Worm (Caenorhabditis elegans) whole organism, L3 larva: ENCODE measurements around the gene Y57G11C.28.

Experiments used
- R02D3.7 ChIP-seq: fragments of 150-350 bp; optimal IDR thresholded peaks from 2 replicates; lab custom pipeline; 2014; ENCODE audit warnings: missing biosample characterization, missing genetic modification characterization
- ZK546.5 ChIP-seq: sonication (generic microtip); optimal IDR thresholded peaks from 2 replicates; lab custom pipeline; 2017; ENCODE audit warnings: missing biosample characterization, missing genetic modification characterization
- aly-2 ChIP-seq: fragments of 150-350 bp; optimal IDR thresholded peaks from 2 replicates; lab custom pipeline; 2014; ENCODE audit warnings: missing biosample characterization, missing genetic modification characterization
- ama-1 ChIP-seq: fragments of 150-350 bp; optimal IDR thresholded peaks from 2 replicates; lab custom pipeline; 2018
- ceh-28 ChIP-seq: fragments of 150-350 bp; optimal IDR thresholded peaks from 2 replicates; lab custom pipeline; 2014; ENCODE audit warnings: missing biosample characterization, missing genetic modification reagents, missing genetic modification characterization
- daf-12 ChIP-seq: fragments of 150-350 bp; optimal IDR thresholded peaks from 2 replicates; lab custom pipeline; 2014; ENCODE audit warnings: missing biosample characterization, missing genetic modification reagents, missing genetic modification characterization
- egl-27 ChIP-seq: sonication (generic microtip); optimal IDR thresholded peaks from 4 replicates; lab custom pipeline; 2017; ENCODE audit warnings: missing biosample characterization, missing genetic modification reagents, missing genetic modification characterization
- elt-1 ChIP-seq: fragments of 150-350 bp; optimal IDR thresholded peaks from 2 replicates; lab custom pipeline; 2014; ENCODE audit warnings: missing biosample characterization, missing genetic modification characterization
- elt-2 ChIP-seq: sonication (generic microtip); optimal IDR thresholded peaks from 2 replicates; lab custom pipeline; 2016; ENCODE audit warnings: missing genetic modification reagents, mild to moderate bottlenecking, missing genetic modification characterization, missing compliant biosample characterization
- elt-3 ChIP-seq, 3 experiments: fragments of 150-350 bp in 1 of 3; sonication (generic microtip) in 2 of 3; optimal IDR thresholded peaks; 2 replicates in 2 of 3; 4 replicates in 1 of 3; lab custom pipeline; 2014 to 2017; ENCODE audit warnings: missing biosample characterization in 3 of 3, missing genetic modification characterization in 3 of 3
- fkh-10 ChIP-seq: sonication (generic microtip); optimal IDR thresholded peaks from 2 replicates; lab custom pipeline; 2017; ENCODE audit warnings: missing biosample characterization, missing genetic modification reagents, missing genetic modification characterization
- fkh-2 ChIP-seq: fragments of 150-350 bp; optimal IDR thresholded peaks from 2 replicates; lab custom pipeline; 2014; ENCODE audit warnings: missing biosample characterization, missing genetic modification reagents, missing genetic modification characterization
- fos-1 ChIP-seq: fragments of 150-350 bp; optimal IDR thresholded peaks from 2 replicates; lab custom pipeline; 2014; ENCODE audit warnings: missing biosample characterization, missing genetic modification characterization
- hmg-11 ChIP-seq: sonication (generic microtip); optimal IDR thresholded peaks from 2 replicates; lab custom pipeline; 2016; ENCODE audit warnings: missing genetic modification characterization, missing compliant biosample characterization
- jun-1 ChIP-seq: fragments of 150-350 bp; optimal IDR thresholded peaks from 2 replicates; lab custom pipeline; 2014; ENCODE audit warnings: missing biosample characterization, missing genetic modification reagents, missing genetic modification characterization
- lin-15B ChIP-seq: fragments of 150-350 bp; optimal IDR thresholded peaks from 2 replicates; lab custom pipeline; 2014; ENCODE audit warnings: missing biosample characterization, missing genetic modification characterization
- lin-39 ChIP-seq: fragments of 150-350 bp; optimal IDR thresholded peaks from 2 replicates; lab custom pipeline; 2018; ENCODE audit warnings: missing biosample characterization, missing genetic modification reagents, missing genetic modification characterization
- mml-1 ChIP-seq: fragments of 150-350 bp; sonication (generic microtip); optimal IDR thresholded peaks from 3 replicates; lab custom pipeline; 2014; ENCODE audit warnings: missing biosample characterization, missing genetic modification characterization
- nfya-1 ChIP-seq: sonication (generic microtip); optimal IDR thresholded peaks from 2 replicates; lab custom pipeline; 2017; ENCODE audit warnings: missing genetic modification characterization, mild to moderate bottlenecking, missing compliant biosample characterization, antibody characterized with exemption, moderate library complexity; ENCODE audit not compliant: insufficient read depth
- nhr-23 ChIP-seq: fragments of 150-350 bp; optimal IDR thresholded peaks from 2 replicates; lab custom pipeline; 2014; ENCODE audit warnings: missing biosample characterization, missing genetic modification reagents, missing genetic modification characterization
- nhr-237 ChIP-seq: fragments of 150-350 bp; optimal IDR thresholded peaks from 2 replicates; lab custom pipeline; 2014; ENCODE audit warnings: missing biosample characterization, missing genetic modification characterization
- nhr-25 ChIP-seq: sonication (generic microtip); optimal IDR thresholded peaks from 2 replicates; lab custom pipeline; 2017; ENCODE audit warnings: missing biosample characterization, missing genetic modification characterization
- nhr-43 ChIP-seq: sonication (generic microtip); optimal IDR thresholded peaks from 2 replicates; lab custom pipeline; 2016; ENCODE audit warnings: mild to moderate bottlenecking, missing genetic modification characterization, missing compliant biosample characterization; ENCODE audit not compliant: poor library complexity, severe bottlenecking
- nhr-67 ChIP-seq: fragments of 150-350 bp; optimal IDR thresholded peaks from 2 replicates; lab custom pipeline; 2014; ENCODE audit warnings: missing biosample characterization, missing genetic modification characterization
- nhr-76 ChIP-seq: fragments of 150-350 bp; sonication (generic microtip); optimal IDR thresholded peaks from 5 replicates; lab custom pipeline; 2014; ENCODE audit warnings: missing biosample characterization, missing genetic modification characterization
- pha-4 ChIP-seq: fragments of 150-350 bp; optimal IDR thresholded peaks from 2 replicates; lab custom pipeline; 2014; ENCODE audit warnings: missing biosample characterization, missing genetic modification reagents, missing genetic modification characterization
- pqm-1 ChIP-seq: fragments of 150-350 bp; optimal IDR thresholded peaks from 2 replicates; lab custom pipeline; 2017; ENCODE audit warnings: missing biosample characterization, missing genetic modification characterization, inconsistent platforms
- sea-2 ChIP-seq: fragments of 150-350 bp; sonication (generic microtip); optimal IDR thresholded peaks from 4 replicates; lab custom pipeline; 2014; ENCODE audit warnings: missing biosample characterization, missing genetic modification reagents, missing genetic modification characterization
- skn-1 ChIP-seq: fragments of 150-350 bp; optimal IDR thresholded peaks from 2 replicates; lab custom pipeline; 2014; ENCODE audit warnings: missing biosample characterization, missing genetic modification characterization
- snpc-4 ChIP-seq: fragments of 150-350 bp; optimal IDR thresholded peaks from 2 replicates; lab custom pipeline; 2014; ENCODE audit warnings: missing biosample characterization, missing genetic modification characterization
- ztf-11 ChIP-seq: fragments of 150-350 bp; optimal IDR thresholded peaks from 2 replicates; lab custom pipeline; 2014; ENCODE audit warnings: missing biosample characterization, missing genetic modification characterization
- ztf-4 ChIP-seq: fragments of 150-350 bp; optimal IDR thresholded peaks from 2 replicates; lab custom pipeline; 2014; ENCODE audit warnings: missing biosample characterization, missing genetic modification characterization

Y57G11C.28 gene

DNA sequence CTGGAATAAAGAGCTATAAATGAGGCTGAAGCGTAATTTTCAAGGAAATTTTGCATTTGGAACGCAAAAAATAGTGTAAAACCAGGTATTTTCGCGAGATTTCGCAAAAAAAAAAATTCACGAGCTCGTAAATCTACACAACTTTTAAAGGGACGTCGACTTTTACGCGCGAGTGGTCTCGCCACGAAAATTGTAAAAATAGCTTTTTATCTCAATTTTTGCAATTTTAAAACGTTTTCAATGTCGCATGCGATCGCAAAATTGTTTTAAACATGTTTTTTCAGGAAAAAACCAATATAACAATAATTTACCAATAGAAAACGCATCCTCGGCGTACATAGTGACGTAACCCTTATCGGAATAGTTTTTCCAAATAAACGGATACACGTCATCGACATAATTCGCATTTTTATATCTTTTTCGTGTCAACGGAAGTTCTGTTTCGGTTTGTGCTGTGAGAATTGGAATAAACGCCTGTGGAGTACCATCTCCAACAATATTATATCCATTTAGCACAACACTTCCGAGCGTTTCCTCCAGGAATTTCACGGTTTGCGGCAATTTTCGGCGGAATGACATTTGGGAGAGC, 27.3 kb downstream of the Y57G11C.28 start:
- TF ChIP-seq nhr-237 (tag; lab: Kevin White, UChicago): no peak
- TF ChIP-seq R02D3.7 (tag; lab: Kevin White, UChicago): peak; percentile 81
- TF ChIP-seq nhr-76: no peak
- peak; percentile 42 for TF ChIP-seq aly-2 (tag; lab: Kevin White, UChicago)
- TF ChIP-seq lin-15B: peak; percentile 12
- TF ChIP-seq pha-4 (tag; lab: Kevin White, UChicago): peak; percentile 5

DNA sequence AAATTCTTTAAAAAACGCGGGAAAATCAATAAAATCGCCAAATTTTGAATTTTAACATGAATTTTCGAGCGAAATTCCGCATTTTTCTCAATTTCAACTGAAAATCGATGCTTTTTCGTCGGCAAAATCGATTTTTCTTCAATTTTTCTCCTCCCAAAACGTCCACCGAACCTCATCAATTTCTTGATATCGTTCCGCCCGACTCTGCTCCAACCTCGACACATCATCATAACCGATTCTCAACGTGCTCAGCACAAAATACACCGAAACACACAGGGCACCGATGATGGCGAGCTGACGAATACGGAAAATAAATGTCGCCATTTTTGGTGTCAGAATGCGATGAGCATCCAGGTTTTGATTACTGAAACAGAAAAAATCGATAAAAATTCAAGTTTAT, 29.0 kb downstream of the Y57G11C.28 start, which contains the start of gene Y41E3.1:
Gene Y41E3.1, minus strand, starts transcription at position 324 of the 400 bp plus-strand sequence.
- TF ChIP-seq fkh-2 (tag; lab: Kevin White, UChicago) (no peak), mml-1 (tag; lab: Kevin White, UChicago) (no peak)
- TF ChIP-seq, all 47 proteins: peak for 0

DNA sequence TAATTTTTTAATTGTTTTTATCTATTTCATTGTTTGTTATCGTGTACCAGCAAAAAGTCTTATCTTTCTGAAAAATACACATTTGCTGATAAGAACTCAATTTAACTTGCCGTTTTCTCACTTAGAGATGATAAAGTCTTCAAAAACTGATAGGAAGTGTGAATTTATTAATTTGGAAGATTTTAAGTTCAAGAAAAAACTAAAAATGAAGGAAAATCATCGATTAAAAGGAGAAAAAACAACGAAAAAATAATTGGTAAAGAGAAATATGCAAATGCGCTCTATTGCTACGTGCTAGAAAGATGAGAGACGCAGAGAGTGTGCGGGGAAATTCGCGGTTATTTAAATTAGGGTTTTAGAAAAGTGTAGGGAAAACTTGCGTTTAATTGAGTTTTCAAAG, 29.9 kb downstream of the Y57G11C.28 start:
- TF ChIP-seq nfya-1 (tag; lab: Kevin White, UChicago) (peak; percentile 86), nhr-67 (no peak), lin-39 (tag; lab: Kevin White, UChicago) (peak; percentile 12), fkh-10 (GFP tag; lab: Kevin White, UChicago) (peak; percentile 10), pha-4 (tag; lab: Kevin White, UChicago) (peak; percentile 74), snpc-4 (tag; lab: Kevin White, UChicago) (peak; percentile 87), R02D3.7 (tag; lab: Kevin White, UChicago) (peak; percentile 74), lin-15B (peak; percentile 91), skn-1 (tag; lab: Kevin White, UChicago) (peak; percentile 19), elt-2 (tag; lab: Kevin White, UChicago) (peak; percentile 97), jun-1 (peak; percentile 26), hmg-11 (tag; lab: Kevin White, UChicago) (peak; percentile 62), pqm-1 (peak; percentile 86), nhr-76 (no peak), nhr-25 (peak; percentile 51), elt-3 (tag; optimal IDR thresholded peaks at IDR 0.05; lab: Kevin White, UChicago) (no peak)

DNA sequence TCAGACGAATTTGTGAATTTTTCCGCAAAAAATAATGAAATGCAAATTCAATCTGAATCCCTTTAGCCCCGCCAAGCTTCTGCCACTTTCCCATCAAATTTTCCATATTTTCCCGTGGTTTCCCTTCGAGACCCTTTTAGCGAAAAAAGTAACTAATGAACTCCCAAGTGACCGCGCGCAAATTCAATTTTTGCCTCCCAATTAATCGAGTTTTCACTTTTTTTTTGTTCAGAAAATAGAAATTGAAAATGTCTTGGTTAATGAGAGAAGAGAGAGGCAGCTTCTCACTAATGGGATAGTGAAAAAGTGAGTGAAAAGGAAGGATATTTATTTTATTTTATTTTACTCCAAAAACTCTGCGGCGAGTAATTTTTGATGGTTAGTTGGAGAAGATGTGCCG, 30.5 kb downstream of the Y57G11C.28 start:
- TF ChIP-seq ama-1 (lab: Kevin White, UChicago) (no peak), hmg-11 (tag; lab: Kevin White, UChicago) (no peak), ztf-11 (tag; lab: Kevin White, UChicago) (no peak), ceh-28 (no peak), fos-1 (tag; lab: Kevin White, UChicago) (no peak), pqm-1 (no peak), mml-1 (tag; lab: Kevin White, UChicago) (no peak), ZK546.5 (no peak), nhr-67 (no peak), egl-27 (tag; lab: Kevin White, UChicago) (no peak), daf-12 (tag; lab: Kevin White, UChicago) (no peak), elt-3 (tag; optimal IDR thresholded peaks at IDR 0.05; lab: Kevin White, UChicago) (no peak)

DNA sequence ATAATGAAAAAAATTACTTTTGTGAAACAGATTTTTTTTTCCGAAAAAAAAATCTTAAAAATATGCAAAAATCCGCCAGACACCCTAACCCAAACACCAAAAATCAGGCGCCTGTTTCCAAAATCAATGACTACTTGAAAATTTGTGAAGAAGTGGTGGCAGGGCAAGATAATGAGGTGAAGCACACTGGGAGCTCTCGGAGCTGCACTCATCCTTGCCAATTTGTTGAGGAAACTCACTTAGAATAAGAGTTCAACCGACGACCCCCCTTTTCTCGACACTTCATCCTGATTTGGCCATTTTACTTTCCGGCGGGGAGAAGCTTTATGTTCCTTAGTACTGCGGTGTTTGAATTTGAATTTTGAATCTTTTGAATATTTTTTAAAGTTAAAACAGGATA, 48.7 kb downstream of the Y57G11C.28 start:
- TF ChIP-seq hmg-11 (tag; lab: Kevin White, UChicago) (no peak), ztf-4 (tag; lab: Kevin White, UChicago) (no peak), ZK546.5 (no peak), nhr-25 (no peak), elt-2 (tag; lab: Kevin White, UChicago) (no peak), ztf-11 (tag; lab: Kevin White, UChicago) (no peak), skn-1 (tag; lab: Kevin White, UChicago) (no peak), sea-2 (no peak), nhr-23 (tag; lab: Kevin White, UChicago) (no peak), elt-1 (tag; lab: Kevin White, UChicago) (no peak), ama-1 (lab: Kevin White, UChicago) (no peak), R02D3.7 (tag; lab: Kevin White, UChicago) (no peak), ceh-28 (no peak), nhr-43 (tag; lab: Kevin White, UChicago) (no peak), nhr-76 (no peak)
- TF ChIP-seq, all 47 proteins: peak for 0
